Worm (Caenorhabditis elegans): ENCODE results near the gene D2096.10.
"Not testable (repeated sequence)": the region's sequence is repeated elsewhere in the genome, so short reads cannot be mapped to it uniquely, and the experiment has no call there.

The D2096.10 gene

ce11 chrIV:8389139-8389538 lies at the start of gene D2096.10:
Gene D2096.10 (minus strand): TSS chrIV:8389239.
- TF ChIP-seq nhr-237 (tag; optimal IDR thresholded peaks at IDR 0.05); mls-2 (tag; optimal IDR thresholded peaks at IDR 0.05); flh-1 (GFP tag; optimal IDR thresholded peaks at IDR 0.05): not testable (repeated sequence)

ce11 chrIV:8432709-8433108 lies 43.7 kb upstream of the D2096.10 start, which contains the start of the genes T26A8.4 and pdtf-1:
Gene T26A8.4 (minus strand): TSS chrIV:8432893.
Gene pdtf-1 (plus strand): TSS chrIV:8433038.
- no peak for TF ChIP-seq flh-1 (GFP tag; optimal IDR thresholded peaks at IDR 0.05)
- TF ChIP-seq ces-1 (GFP tag; optimal IDR thresholded peaks at IDR 0.05), result peak; percentile 83
- peak; percentile 81 for TF ChIP-seq ztf-11 (tag; optimal IDR thresholded peaks at IDR 0.05)
- peak; percentile 80 for TF ChIP-seq sptf-1 (tag; optimal IDR thresholded peaks at IDR 0.05)
- TF ChIP-seq hlh-1 (tag; optimal IDR thresholded peaks at IDR 0.05), result peak; percentile 97
- peak; percentile 51 for TF ChIP-seq unc-120 (tag; optimal IDR thresholded peaks at IDR 0.05; ENCODE audit: poor library complexity, severe bottlenecking)
- peak; percentile 51 for TF ChIP-seq ceh-43 (GFP tag; optimal IDR thresholded peaks at IDR 0.05)
- TF ChIP-seq lin-13 (tag; optimal IDR thresholded peaks at IDR 0.05), result peak; percentile 91
- peak; percentile 76 for TF ChIP-seq ham-2 (GFP tag; optimal IDR thresholded peaks at IDR 0.05)
- no peak for TF ChIP-seq unc-39 (tag; optimal IDR thresholded peaks at IDR 0.05)
- TF ChIP-seq cnd-1 (tag; optimal IDR thresholded peaks at IDR 0.05), result peak; percentile 63
- peak; percentile 25 for TF ChIP-seq zip-8 (tag; optimal IDR thresholded peaks at IDR 0.05)
- no peak for TF ChIP-seq tbx-8 (GFP tag; optimal IDR thresholded peaks at IDR 0.05)
- TF ChIP-seq ceh-39 (tag; optimal IDR thresholded peaks at IDR 0.05), result peak; percentile 100
- TF ChIP-seq bed-3 (GFP tag; optimal IDR thresholded peaks at IDR 0.05), result no peak
- peak; percentile 89 for TF ChIP-seq unc-62 (GFP tag; optimal IDR thresholded peaks at IDR 0.05)
- no peak for TF ChIP-seq elt-1 (tag; optimal IDR thresholded peaks at IDR 0.05; ENCODE audit: borderline replicate concordance, insufficient read depth)
- TF ChIP-seq mep-1 (tag; optimal IDR thresholded peaks at IDR 0.05), result peak; percentile 99
- TF ChIP-seq mls-2 (tag; optimal IDR thresholded peaks at IDR 0.05), result peak; percentile 49
- no peak for TF ChIP-seq nhr-76 (tag; optimal IDR thresholded peaks at IDR 0.05)
- TF ChIP-seq elt-3 (tag; optimal IDR thresholded peaks at IDR 0.05), result peak; percentile 46
- TF ChIP-seq ceh-83 (GFP tag; optimal IDR thresholded peaks at IDR 0.05), result peak; percentile 80
- TF ChIP-seq drap-1 (GFP tag; optimal IDR thresholded peaks at IDR 0.05), result peak; percentile 64
- TF ChIP-seq nhr-2 (tag; optimal IDR thresholded peaks at IDR 0.05), result peak; percentile 64
- no peak for TF ChIP-seq lin-32 (GFP tag; optimal IDR thresholded peaks at IDR 0.05)
- TF ChIP-seq mab-5 (tag; optimal IDR thresholded peaks at IDR 0.05), result peak; percentile 38
- TF ChIP-seq nhr-12 (tag; optimal IDR thresholded peaks at IDR 0.05), result peak; percentile 66
- TF ChIP-seq nhr-237 (tag; optimal IDR thresholded peaks at IDR 0.05), result peak; percentile 95
- TF ChIP-seq pha-4 (tag; optimal IDR thresholded peaks at IDR 0.05), result peak; percentile 98
- no peak for TF ChIP-seq snpc-4 (tag; optimal IDR thresholded peaks at IDR 0.05)
- TF ChIP-seq sem-2 (GFP tag; optimal IDR thresholded peaks at IDR 0.05), result peak; percentile 16
- peak; percentile 35 for TF ChIP-seq M03D4.4 (tag; optimal IDR thresholded peaks at IDR 0.05)
- no peak for TF ChIP-seq nhr-28 (tag; optimal IDR thresholded peaks at IDR 0.05)
- TF ChIP-seq blmp-1 (tag; optimal IDR thresholded peaks at IDR 0.05), result peak; percentile 23
- TF ChIP-seq lsy-2 (tag; optimal IDR thresholded peaks at IDR 0.05), result peak; percentile 99

ce11 chrIV:8431567-8432458 lies 42.8 kb upstream of the D2096.10 start:
- TF ChIP-seq lin-13 (tag; optimal IDR thresholded peaks at IDR 0.05), result peak; percentile 54
- peak; percentile 90 for TF ChIP-seq ces-1 (GFP tag; optimal IDR thresholded peaks at IDR 0.05)
- no peak for TF ChIP-seq snpc-4 (tag; optimal IDR thresholded peaks at IDR 0.05)
- peak; percentile 16 for TF ChIP-seq cnd-1 (tag; optimal IDR thresholded peaks at IDR 0.05)
- TF ChIP-seq nhr-237 (tag; optimal IDR thresholded peaks at IDR 0.05), result peak; percentile 36
- TF ChIP-seq unc-39 (tag; optimal IDR thresholded peaks at IDR 0.05), result no peak
- TF ChIP-seq blmp-1 (tag; optimal IDR thresholded peaks at IDR 0.05), result no peak
- no peak for TF ChIP-seq tbx-8 (GFP tag; optimal IDR thresholded peaks at IDR 0.05)
- TF ChIP-seq nhr-2 (tag; optimal IDR thresholded peaks at IDR 0.05), result peak; percentile 31
- TF ChIP-seq mep-1 (tag; optimal IDR thresholded peaks at IDR 0.05), result peak; percentile 20
- TF ChIP-seq M03D4.4 (tag; optimal IDR thresholded peaks at IDR 0.05), result no peak
- TF ChIP-seq lin-32 (GFP tag; optimal IDR thresholded peaks at IDR 0.05), result no peak
- TF ChIP-seq lsy-2 (tag; optimal IDR thresholded peaks at IDR 0.05), result peak; percentile 83
- peak; percentile 10 for TF ChIP-seq nhr-12 (tag; optimal IDR thresholded peaks at IDR 0.05)
- peak; percentile 55 for TF ChIP-seq unc-62 (GFP tag; optimal IDR thresholded peaks at IDR 0.05)
- TF ChIP-seq ceh-43 (GFP tag; optimal IDR thresholded peaks at IDR 0.05), result no peak
- TF ChIP-seq hlh-1 (tag; optimal IDR thresholded peaks at IDR 0.05), result peak; percentile 52
- TF ChIP-seq ham-2 (GFP tag; optimal IDR thresholded peaks at IDR 0.05), result peak; percentile 74
- TF ChIP-seq bed-3 (GFP tag; optimal IDR thresholded peaks at IDR 0.05), result no peak
- no peak for TF ChIP-seq elt-3 (tag; optimal IDR thresholded peaks at IDR 0.05)
- TF ChIP-seq pha-4 (tag; optimal IDR thresholded peaks at IDR 0.05), result peak; percentile 68
